Worm (Caenorhabditis elegans) whole organism, late embryonic: ENCODE results near the gene reps-1.

Experiments
- ama-1 ChIP-seq: fragments of 150-350 bp; optimal IDR thresholded peaks from 2 replicates; lab custom pipeline; 2014
- ceh-22 ChIP-seq: sonication (generic microtip); optimal IDR thresholded peaks from 2 replicates; lab custom pipeline; 2017; ENCODE audit warnings: missing biosample characterization, missing genetic modification characterization
- nhr-11 ChIP-seq: fragments of 150-350 bp; optimal IDR thresholded peaks from 2 replicates; lab custom pipeline; 2014; ENCODE audit warnings: missing biosample characterization, missing genetic modification characterization
- nhr-232 ChIP-seq: sonication (generic microtip); optimal IDR thresholded peaks from 2 replicates; lab custom pipeline; 2016; ENCODE audit warnings: missing genetic modification characterization, missing compliant biosample characterization
- pat-9 ChIP-seq: fragments of 200-800 bp; sonication (Bioruptor generic); optimal IDR thresholded peaks from 2 replicates; lab custom pipeline; 2018; ENCODE audit warnings: mild to moderate bottlenecking, missing genetic modification characterization, moderate library complexity, missing compliant biosample characterization
- pha-4 ChIP-seq: fragments of 150-350 bp; optimal IDR thresholded peaks from 2 replicates; lab custom pipeline; 2018; ENCODE audit warnings: missing biosample characterization, missing genetic modification reagents, missing genetic modification characterization
- unc-3 ChIP-seq, 2 experiments: fragments of 200-800 bp in 1 of 2; sonication (Bioruptor generic) in 1 of 2; sonication (generic microtip) in 1 of 2; conservative IDR thresholded peaks in 1 of 2; optimal IDR thresholded peaks in 1 of 2; 2 replicates each; pipeline versions ENCODE4 v1.3.6 to Lab custom; 2016 to 2022; ENCODE audit warnings: missing compliant biosample characterization in 2 of 2, missing genetic modification characterization in 2 of 2, missing genetic modification reagents in 1 of 2

ce11 chrV:19031456-19031855 is 41.2 kb upstream of the reps-1 start, which contains the start of gene Y39B6A.27:
- TF ChIP-seq nhr-11 (tag; lab: Kevin White, UChicago): no peak
- no peak for TF ChIP-seq pat-9 (tag; lab: Kevin White, UChicago)
- no peak for TF ChIP-seq ama-1 (lab: Kevin White, UChicago)
- no peak for TF ChIP-seq unc-3 (GFP tag; conservative IDR thresholded peaks at IDR 0.05; lab: Robert Waterston, UW)
- no peak for TF ChIP-seq unc-3 (tag; optimal IDR thresholded peaks at IDR 0.05; lab: Kevin White, UChicago)
- TF ChIP-seq nhr-232: no peak
- TF ChIP-seq pha-4: no peak
- TF ChIP-seq ceh-22 (tag; lab: Kevin White, UChicago): no peak
